Worm (Caenorhabditis elegans) whole organism, early embryonic: ENCODE results near the gene egl-19.

Source experiments
- aly-1 ChIP-seq: sonication (generic microtip); optimal IDR thresholded peaks from 2 replicates; lab custom pipeline; 2016; ENCODE audit warnings: missing genetic modification characterization, missing compliant biosample characterization
- ama-1 ChIP-seq: fragments of 150-350 bp; optimal IDR thresholded peaks from 2 replicates; lab custom pipeline; 2014
- flt-1 ChIP-seq: fragments of 200-800 bp; sonication (Bioruptor generic); IDR thresholded peaks from 2 replicates; pipeline ENCODE4 v1.3.6; 2022; ENCODE audit warnings: missing genetic modification characterization, missing compliant biosample characterization
- hnd-1 ChIP-seq: sonication (generic microtip); optimal IDR thresholded peaks from 2 replicates; lab custom pipeline; 2016; ENCODE audit warnings: missing genetic modification characterization, missing compliant biosample characterization

- TF ChIP-seq ama-1: no peak
- no peak for TF ChIP-seq hnd-1 (tag; lab: Kevin White, UChicago)
- TF ChIP-seq aly-1: no peak
- no peak for TF ChIP-seq flt-1 (GFP tag; lab: Robert Waterston, UW)
These were observed 23.0 kb downstream of the egl-19 start for ce11 chrIV:7428347-7428746.
